Worm (Caenorhabditis elegans): ENCODE measurements around the gene srbc-70.
"Not testable (repeated sequence)": the region's sequence is repeated elsewhere in the genome, so short reads cannot be mapped to it uniquely, and the experiment has no call there.

DNA sequence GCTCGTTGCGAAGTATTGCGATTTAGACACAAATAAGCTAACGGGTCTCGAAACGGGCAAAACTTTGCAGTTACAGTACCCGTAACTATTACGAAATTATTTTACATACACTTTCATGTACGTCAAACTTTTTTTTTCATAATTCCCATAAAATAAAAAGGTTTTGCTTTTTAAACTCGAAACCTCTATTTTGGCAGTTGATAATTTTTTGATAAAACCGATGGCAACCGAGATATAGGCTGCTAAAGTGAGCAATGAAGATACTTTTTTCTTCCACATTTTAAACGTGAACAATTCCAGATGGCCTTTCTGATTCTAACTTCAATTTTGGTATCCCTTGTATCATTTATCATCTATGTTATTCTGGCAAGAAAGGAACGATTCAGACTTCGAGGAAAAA is 30.6 kb downstream of the srbc-70 start, which contains the start of gene cyp-25A6:
- not testable (repeated sequence) for TF ChIP-seq him-1, dao-5 (tag; optimal IDR thresholded peaks at IDR 0.05)
